Worm (Caenorhabditis elegans) whole organism, L1 larva: ENCODE results near the gene F07D3.3.

ENCODE experiments used
- ama-1 ChIP-seq: fragments of 150-350 bp; optimal IDR thresholded peaks from 2 replicates; lab custom pipeline; 2014
- blmp-1 ChIP-seq: fragments of 150-350 bp; optimal IDR thresholded peaks from 2 replicates; lab custom pipeline; 2014; ENCODE audit warnings: missing biosample characterization, missing genetic modification characterization
- irx-1 ChIP-seq: sonication (generic microtip); optimal IDR thresholded peaks from 2 replicates; lab custom pipeline; 2016; ENCODE audit warnings: missing genetic modification characterization, missing compliant biosample characterization
- lin-35 ChIP-seq, 2 experiments: fragments of 150-350 bp; optimal IDR thresholded peaks; 2 replicates each; lab custom pipeline; 2014; ENCODE audit warnings: missing biosample characterization in 2 of 2, missing genetic modification characterization in 2 of 2, missing genetic modification reagents in 2 of 2
- nhr-11 ChIP-seq: fragments of 150-350 bp; optimal IDR thresholded peaks from 2 replicates; lab custom pipeline; 2014; ENCODE audit warnings: missing biosample characterization, missing genetic modification characterization
- pag-3 ChIP-seq: sonication (generic microtip); optimal IDR thresholded peaks from 2 replicates; lab custom pipeline; 2017; ENCODE audit warnings: missing genetic modification characterization, mild to moderate bottlenecking, missing compliant biosample characterization, antibody characterized with exemption, borderline replicate concordance; ENCODE audit not compliant: insufficient read depth
- skn-1 ChIP-seq: fragments of 150-350 bp; optimal IDR thresholded peaks from 2 replicates; lab custom pipeline; 2014; ENCODE audit warnings: missing biosample characterization, missing genetic modification characterization
- snpc-4 ChIP-seq: fragments of 150-350 bp; optimal IDR thresholded peaks from 2 replicates; lab custom pipeline; 2014; ENCODE audit warnings: missing biosample characterization, missing genetic modification characterization
- sup-37 ChIP-seq: fragments of 200-800 bp; sonication (Bioruptor generic); optimal IDR thresholded peaks from 2 replicates; lab custom pipeline; 2018; ENCODE audit warnings: mild to moderate bottlenecking, missing genetic modification characterization, missing compliant biosample characterization

DNA sequence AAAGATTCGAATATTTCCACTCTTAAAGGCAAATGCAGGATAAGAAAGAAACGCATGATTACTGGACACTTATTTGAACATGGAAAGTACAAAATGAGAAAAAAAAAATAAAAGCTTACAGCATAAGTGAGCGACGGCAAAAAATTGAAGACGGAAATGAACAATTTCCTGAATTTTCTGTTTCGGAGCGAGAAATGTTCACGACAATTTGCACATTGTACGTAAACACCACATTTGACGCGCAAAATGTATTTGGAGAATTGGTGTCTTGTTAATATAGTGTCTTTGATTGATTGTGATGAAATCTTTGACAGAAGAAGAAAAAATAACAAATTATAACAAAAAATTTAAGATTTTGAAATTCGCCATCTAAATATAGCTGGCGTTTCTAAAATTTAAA, 36.9 kb downstream of the F07D3.3 start, which contains the start of gene F36D4.5:
- TF ChIP-seq skn-1 (tag; lab: Kevin White, UChicago) = peak; percentile 0
- TF ChIP-seq lin-35 (GFP tag; optimal IDR thresholded peaks at IDR 0.05; lab: Kevin White, UChicago) = peak; percentile 48 to 52
- TF ChIP-seq blmp-1 (tag; lab: Kevin White, UChicago) = peak; percentile 39
- TF ChIP-seq nhr-11 (tag; lab: Kevin White, UChicago) = no peak
- TF ChIP-seq ama-1 (lab: Kevin White, UChicago) = no peak
- no peak for TF ChIP-seq pag-3 (tag; lab: Kevin White, UChicago)
- peak; percentile 25 for TF ChIP-seq irx-1 (tag; lab: Kevin White, UChicago)
- TF ChIP-seq sup-37 (GFP tag; lab: Kevin White, UChicago) = no peak
- TF ChIP-seq snpc-4 = no peak
